Fruit fly (Drosophila melanogaster) whole organism, embryonic: Measurements from ENCODE around the gene sws.
A peak's percentile ranks its signal among the peaks of the same experiment; 100 is the strongest.

Experiments
- B-H2 ChIP-seq: fragments of 200-800 bp; sonication (Bioruptor generic); optimal IDR thresholded peaks from 2 replicates; lab custom pipeline; 2018; ENCODE audit warnings: missing biosample characterization, mild to moderate bottlenecking, missing genetic modification characterization
- C15 ChIP-seq: fragments of 200-800 bp; sonication (Bioruptor generic); IDR thresholded peaks from 3 replicates; pipeline ENCODE4 v1.3.6; 2022; ENCODE audit warnings: missing biosample characterization, missing genetic modification characterization
- CG10209 ChIP-seq: fragments of 200-800 bp; sonication (Bioruptor generic); optimal IDR thresholded peaks from 3 replicates; lab custom pipeline; 2017; ENCODE audit warnings: missing biosample characterization, mild to moderate bottlenecking, missing genetic modification characterization, missing genetic modification reagents
- CG11723 ChIP-seq: fragments of 200-800 bp; sonication (Bioruptor generic); optimal IDR thresholded peaks from 2 replicates; lab custom pipeline; 2017; ENCODE audit warnings: missing biosample characterization, mild to moderate bottlenecking, missing genetic modification characterization
- CG12299 ChIP-seq: fragments of 200-800 bp; sonication (Bioruptor generic); optimal IDR thresholded peaks from 2 replicates; lab custom pipeline; 2018; ENCODE audit warnings: missing biosample characterization, mild to moderate bottlenecking, missing genetic modification characterization
- CG12769 ChIP-seq: fragments of 200-800 bp; sonication (Bioruptor generic); optimal IDR thresholded peaks from 2 replicates; lab custom pipeline; 2019; ENCODE audit warnings: missing biosample characterization, mild to moderate bottlenecking, missing genetic modification characterization, moderate library complexity
- CG13424 ChIP-seq: fragments of 200-800 bp; sonication (Bioruptor generic); optimal IDR thresholded peaks from 2 replicates; lab custom pipeline; 2019; ENCODE audit warnings: missing biosample characterization, mild to moderate bottlenecking, missing genetic modification characterization, moderate library complexity
- CG14014 ChIP-seq: fragments of 200-800 bp; sonication (Bioruptor generic); IDR thresholded peaks from 2 replicates; pipeline ENCODE4 v1.3.6; 2022; ENCODE audit warnings: missing biosample characterization, missing genetic modification characterization
- CG15601 ChIP-seq: fragments of 200-800 bp; sonication (Bioruptor generic); optimal IDR thresholded peaks from 3 replicates; lab custom pipeline; 2019; ENCODE audit warnings: missing biosample characterization, mild to moderate bottlenecking, missing genetic modification characterization, moderate library complexity
- CG17385 ChIP-seq: fragments of 200-800 bp; sonication (Bioruptor generic); optimal IDR thresholded peaks from 3 replicates; lab custom pipeline; 2018; ENCODE audit warnings: missing biosample characterization, mild to moderate bottlenecking, missing genetic modification characterization
- CG1792 ChIP-seq: fragments of 200-800 bp; sonication (Bioruptor generic); optimal IDR thresholded peaks from 2 replicates; lab custom pipeline; 2016; ENCODE audit warnings: missing biosample characterization, missing genetic modification characterization
- CG31365 ChIP-seq: fragments of 200-800 bp; sonication (Bioruptor generic); optimal IDR thresholded peaks from 2 replicates; lab custom pipeline; 2018; ENCODE audit warnings: missing biosample characterization, mild to moderate bottlenecking, missing genetic modification characterization
- CG32532 ChIP-seq: fragments of 200-800 bp; sonication (Bioruptor generic); IDR thresholded peaks from 2 replicates; pipeline ENCODE4 v1.3.6; 2022; ENCODE audit warnings: missing biosample characterization, missing genetic modification characterization
- CG32767 ChIP-seq: fragments of 200-800 bp; sonication (Bioruptor generic); IDR thresholded peaks from 2 replicates; pipeline ENCODE4 v1.3.6; 2022; ENCODE audit warnings: missing biosample characterization, missing genetic modification characterization
- CG4617 ChIP-seq: fragments of 200-800 bp; sonication (Bioruptor generic); optimal IDR thresholded peaks from 3 replicates; lab custom pipeline; 2016; ENCODE audit warnings: missing biosample characterization, missing genetic modification characterization, borderline replicate concordance
- CG4820 ChIP-seq: fragments of 200-800 bp; sonication (Bioruptor generic); optimal IDR thresholded peaks from 3 replicates; lab custom pipeline; 2016; ENCODE audit warnings: missing biosample characterization, missing genetic modification characterization
- CG5180 ChIP-seq: fragments of 200-800 bp; sonication (Bioruptor generic); optimal IDR thresholded peaks from 3 replicates; lab custom pipeline; 2017; ENCODE audit warnings: missing biosample characterization, missing genetic modification characterization, mild to moderate bottlenecking, moderate library complexity, missing genetic modification reagents
- CG5245 ChIP-seq: fragments of 200-800 bp; sonication (Bioruptor generic); optimal IDR thresholded peaks from 3 replicates; lab custom pipeline; 2016; ENCODE audit warnings: missing biosample characterization, missing genetic modification characterization
- CG8924 ChIP-seq: fragments of 200-800 bp; optimal IDR thresholded peaks from 3 replicates; lab custom pipeline; 2019; ENCODE audit warnings: missing biosample characterization, mild to moderate bottlenecking, missing genetic modification characterization, moderate library complexity
- E2f2 ChIP-seq: fragments of 200-800 bp; sonication (Bioruptor generic); IDR thresholded peaks from 2 replicates; pipeline ENCODE4 v1.3.6; 2022; ENCODE audit warnings: missing biosample characterization, missing genetic modification characterization
- Elba2 ChIP-seq: fragments of 200-800 bp; sonication (Bioruptor generic); optimal IDR thresholded peaks from 3 replicates; lab custom pipeline; 2016; ENCODE audit warnings: missing biosample characterization, missing genetic modification characterization
- Hey ChIP-seq: fragments of 200-800 bp; sonication (Bioruptor generic); optimal IDR thresholded peaks from 3 replicates; lab custom pipeline; 2018; ENCODE audit warnings: missing biosample characterization, mild to moderate bottlenecking, missing genetic modification characterization
- HmgD ChIP-seq: fragments of 200-800 bp; sonication (Bioruptor generic); optimal IDR thresholded peaks from 3 replicates; lab custom pipeline; 2016; ENCODE audit warnings: missing biosample characterization, missing genetic modification characterization
- Hr3 ChIP-seq: fragments of 200-800 bp; sonication (Bioruptor generic); optimal IDR thresholded peaks from 3 replicates; lab custom pipeline; 2016; ENCODE audit warnings: missing biosample characterization, missing genetic modification characterization
- Jarid2 ChIP-seq: fragments of 200-800 bp; sonication (Bioruptor generic); optimal IDR thresholded peaks from 3 replicates; lab custom pipeline; 2017; ENCODE audit warnings: mild to moderate bottlenecking, missing biosample characterization, missing genetic modification reagents, missing genetic modification characterization
- Oli ChIP-seq: fragments of 200-800 bp; sonication (Bioruptor generic); optimal IDR thresholded peaks from 2 replicates; lab custom pipeline; 2018; ENCODE audit warnings: missing biosample characterization, mild to moderate bottlenecking, missing genetic modification characterization, moderate library complexity
- Optix ChIP-seq: fragments of 200-800 bp; sonication (Bioruptor generic); IDR thresholded peaks from 3 replicates; pipeline ENCODE4 v1.3.6; 2022; ENCODE audit warnings: missing biosample characterization, missing genetic modification characterization
- Ptx1 ChIP-seq: fragments of 200-800 bp; sonication (Bioruptor generic); IDR thresholded peaks from 2 replicates; pipeline ENCODE4 v1.3.6; 2022; ENCODE audit warnings: missing biosample characterization, missing genetic modification characterization
- Six4 ChIP-seq: fragments of 200-800 bp; sonication (Bioruptor generic); optimal IDR thresholded peaks from 2 replicates; lab custom pipeline; 2016; ENCODE audit warnings: missing biosample characterization, missing genetic modification characterization
- Trl ChIP-seq, 3 experiments: fragments of >200 bp in 2 of 3; fragments of 200-800 bp in 1 of 3; sonication (Bioruptor generic) in 1 of 3; optimal IDR thresholded peaks; 2 replicates in 1 of 3; 3 replicates in 2 of 3; lab custom pipeline; 2016 to 2017; ENCODE audit warnings: missing biosample characterization in 1 of 3, missing genetic modification characterization in 1 of 3
- bowl ChIP-seq: fragments of 200-800 bp; sonication (Bioruptor generic); IDR thresholded peaks from 2 replicates; pipeline ENCODE4 v1.3.6; 2022; ENCODE audit warnings: missing biosample characterization, missing genetic modification characterization
- chif ChIP-seq, 2 experiments: fragments of 200-800 bp; sonication (Bioruptor generic); optimal IDR thresholded peaks; 3 replicates each; lab custom pipeline; 2016; ENCODE audit warnings: missing biosample characterization in 2 of 2, missing genetic modification characterization in 2 of 2
- chm ChIP-seq: fragments of 200-800 bp; sonication (Bioruptor generic); IDR thresholded peaks from 2 replicates; pipeline ENCODE4 v1.3.6; 2022; ENCODE audit warnings: missing biosample characterization, missing genetic modification characterization
- chn ChIP-seq: fragments of 200-800 bp; sonication (Bioruptor generic); optimal IDR thresholded peaks from 2 replicates; lab custom pipeline; 2016; ENCODE audit warnings: missing biosample characterization, missing genetic modification characterization
- danr ChIP-seq: fragments of 200-800 bp; sonication (Bioruptor generic); IDR thresholded peaks from 2 replicates; pipeline ENCODE4 v1.3.6; 2022; ENCODE audit warnings: missing biosample characterization, missing genetic modification characterization
- dysf ChIP-seq: fragments of 200-800 bp; sonication (Bioruptor generic); IDR thresholded peaks from 3 replicates; pipeline ENCODE4 v1.3.6; 2022; ENCODE audit warnings: missing biosample characterization, missing genetic modification characterization
- emc ChIP-seq: fragments of 200-800 bp; sonication (Bioruptor generic); optimal IDR thresholded peaks from 2 replicates; lab custom pipeline; 2016; ENCODE audit warnings: missing biosample characterization, missing genetic modification characterization
- ftz-f1 ChIP-seq: fragments of 200-800 bp; sonication (Bioruptor generic); optimal IDR thresholded peaks from 2 replicates; lab custom pipeline; 2016; ENCODE audit warnings: missing biosample characterization, missing genetic modification characterization
- ham ChIP-seq: fragments of 200-800 bp; sonication (Bioruptor generic); IDR thresholded peaks from 2 replicates; pipeline ENCODE4 v1.3.6; 2022; ENCODE audit warnings: missing biosample characterization, missing genetic modification characterization
- klu ChIP-seq: fragments of 200-800 bp; sonication (Bioruptor generic); IDR thresholded peaks from 2 replicates; pipeline ENCODE4 v1.3.6; 2022; ENCODE audit warnings: missing biosample characterization, missing genetic modification characterization
- lbe ChIP-seq: fragments of 200-800 bp; sonication (Bioruptor generic); optimal IDR thresholded peaks from 2 replicates; lab custom pipeline; 2016; ENCODE audit warnings: missing biosample characterization, mild to moderate bottlenecking, missing genetic modification characterization
- maf-S ChIP-seq: fragments of 200-800 bp; sonication (Bioruptor generic); optimal IDR thresholded peaks from 2 replicates; lab custom pipeline; 2016; ENCODE audit warnings: missing biosample characterization, missing genetic modification characterization
- p53 ChIP-seq: fragments of 200-800 bp; sonication (Bioruptor generic); optimal IDR thresholded peaks from 2 replicates; lab custom pipeline; 2016; ENCODE audit warnings: missing biosample characterization, missing genetic modification characterization
- row ChIP-seq: fragments of 200-800 bp; sonication (Bioruptor generic); IDR thresholded peaks from 3 replicates; pipeline ENCODE4 v1.3.6; 2022; ENCODE audit warnings: missing biosample characterization, missing genetic modification characterization
- sc ChIP-seq, 3 experiments: fragments of >200 bp in 2 of 3; fragments of 200-800 bp in 1 of 3; sonication (Bioruptor generic) in 1 of 3; optimal IDR thresholded peaks; 2 replicates in 2 of 3; 3 replicates in 1 of 3; lab custom pipeline; 2017; ENCODE audit warnings: mild to moderate bottlenecking in 1 of 3, missing biosample characterization in 1 of 3, missing genetic modification characterization in 1 of 3, missing genetic modification reagents in 1 of 3
- sd ChIP-seq: fragments of 200-800 bp; sonication (Bioruptor generic); optimal IDR thresholded peaks from 3 replicates; lab custom pipeline; 2018; ENCODE audit warnings: missing biosample characterization, mild to moderate bottlenecking, missing genetic modification characterization, moderate library complexity
- sens-2 ChIP-seq: fragments of 200-800 bp; sonication (Bioruptor generic); IDR thresholded peaks from 2 replicates; pipeline ENCODE4 v1.3.6; 2022; ENCODE audit warnings: missing biosample characterization, missing genetic modification characterization
- ssp ChIP-seq: fragments of 200-800 bp; sonication (Bioruptor generic); IDR thresholded peaks from 2 replicates; pipeline ENCODE4 v1.3.6; 2022; ENCODE audit warnings: missing biosample characterization, missing genetic modification characterization
- vfl ChIP-seq: fragments of 200-800 bp; sonication (Bioruptor generic); optimal IDR thresholded peaks from 2 replicates; lab custom pipeline; 2016; ENCODE audit warnings: missing biosample characterization, missing genetic modification characterization

Gene sws

DNA sequence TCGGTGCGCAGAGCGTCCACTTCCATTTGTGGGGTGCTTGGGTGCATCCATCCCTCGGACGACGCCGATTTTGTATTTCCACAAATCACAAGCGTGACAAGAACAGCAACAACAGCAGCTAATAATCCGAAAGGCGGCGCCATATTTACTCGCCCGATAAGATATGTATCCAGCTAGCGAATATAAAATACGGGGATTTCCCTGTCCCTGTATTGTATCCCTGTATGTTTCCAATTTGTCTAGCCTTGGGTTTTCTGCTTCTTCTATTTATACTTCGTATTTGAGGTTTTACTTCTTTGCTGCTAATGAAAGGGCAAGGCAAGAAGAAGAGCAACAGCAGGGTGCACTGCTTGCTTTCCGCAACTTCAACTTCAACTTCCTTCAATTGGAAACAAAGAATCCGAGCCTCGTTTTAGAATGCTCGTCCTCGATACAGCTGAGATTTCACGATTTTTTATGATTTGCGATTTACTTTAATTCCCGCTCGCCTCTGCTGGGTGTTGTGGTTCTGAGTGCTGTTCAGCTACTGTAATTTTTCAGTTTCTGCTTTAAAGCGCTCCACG is 23.8 kb downstream of the sws start:
- TF ChIP-seq Elba2 (GFP tag; lab: Kevin White, UChicago) (peak; percentile 62), Oli (tag; lab: Kevin White, UChicago) (no peak), CG31365 (tag; lab: Kevin White, UChicago) (peak; percentile 57), Jarid2 (peak; percentile 5), sens-2 (GFP tag; lab: Robert Waterston, UW) (0 out of 2 replicates have a peak, but pooled peaks have one; percentile 15), B-H2 (GFP tag; lab: Kevin White, UChicago) (peak; percentile 16), CG17385 (GFP tag; lab: Kevin White, UChicago) (peak; percentile 85), ftz-f1 (GFP tag; lab: Kevin White, UChicago) (no peak)

DNA sequence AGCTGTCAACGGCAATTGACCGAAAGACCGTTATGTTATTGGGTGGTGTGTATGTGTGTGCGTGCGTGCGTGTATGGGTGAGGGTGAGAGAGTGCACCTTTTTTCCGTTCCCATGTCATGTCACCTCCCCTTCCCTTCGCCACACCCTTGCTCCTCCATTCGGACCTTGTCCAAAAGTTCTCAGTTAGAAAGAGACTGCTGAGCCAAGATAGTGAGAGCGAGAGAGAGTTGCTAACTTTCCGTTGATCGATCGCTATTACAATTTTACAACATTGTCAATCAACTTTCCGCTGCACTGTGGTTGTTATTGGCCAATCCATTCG is 29.6 kb downstream of the sws start:
- TF ChIP-seq CG4820 (GFP tag; lab: Kevin White, UChicago) = no peak
- TF ChIP-seq C15 = no peak
- no peak for TF ChIP-seq CG12299 (tag; lab: Kevin White, UChicago)
- no peak for TF ChIP-seq Hr3 (GFP tag; lab: Kevin White, UChicago)
- no peak for TF ChIP-seq E2f2
- TF ChIP-seq CG14014 = no peak; the same call in 1 of the 2 replicates
- TF ChIP-seq sc (optimal IDR thresholded peaks at IDR 0.05; lab: Kevin White, UChicago) = no peak
- TF ChIP-seq sc (GFP tag; optimal IDR thresholded peaks at IDR 0.05; lab: Kevin White, UChicago) = peak; percentile 3
- no peak for TF ChIP-seq p53 (GFP tag; lab: Kevin White, UChicago)
- peak; percentile 14 for TF ChIP-seq CG8924 (tag; lab: Kevin White, UChicago)
- TF ChIP-seq row (GFP tag; lab: Robert Waterston, UW) = 0 out of 3 replicates have a peak, but pooled peaks have one; percentile 37
- TF ChIP-seq dysf (GFP tag; lab: Robert Waterston, UW) = 0 out of 3 replicates have a peak, but pooled peaks have one; percentile 0
- no peak for TF ChIP-seq HmgD (GFP tag; lab: Kevin White, UChicago)
- no peak for TF ChIP-seq CG5245 (GFP tag; lab: Kevin White, UChicago)
- peak; percentile 1 for TF ChIP-seq chn
- TF ChIP-seq klu (GFP tag; lab: Robert Waterston, UW) = 0 out of 2 replicates have a peak, but pooled peaks have one; percentile 3
- no peak for TF ChIP-seq CG1792
- no peak for TF ChIP-seq ham (GFP tag; lab: Robert Waterston, UW)
- no peak for TF ChIP-seq CG32532 (GFP tag; lab: Robert Waterston, UW)
- no peak for TF ChIP-seq vfl (GFP tag; lab: Kevin White, UChicago)
- no peak for TF ChIP-seq CG11723 (GFP tag; lab: Kevin White, UChicago)
- TF ChIP-seq Optix (GFP tag; lab: Robert Waterston, UW) = no peak; the same call in 2 of the 3 replicates
- TF ChIP-seq CG5180 (GFP tag; lab: Kevin White, UChicago) = peak; percentile 27
- no peak for TF ChIP-seq danr (GFP tag; lab: Robert Waterston, UW)
- no peak for TF ChIP-seq Six4 (GFP tag; lab: Kevin White, UChicago)
- TF ChIP-seq CG10209 (GFP tag; lab: Kevin White, UChicago) = peak; percentile 4
- 0 out of 2 replicates have a peak, but pooled peaks have one; percentile 3 for TF ChIP-seq bowl (GFP tag; lab: Robert Waterston, UW)
- no peak; the same call in 1 of the 2 replicates for TF ChIP-seq chm
- 0 out of 2 replicates have a peak, but pooled peaks have one; percentile 1 for TF ChIP-seq ssp
- TF ChIP-seq chif (GFP tag; optimal IDR thresholded peaks at IDR 0.05; lab: Kevin White, UChicago) = no peak
- peak; percentile 4; the same call in 1 of the 2 replicates for TF ChIP-seq CG32767
- no peak for TF ChIP-seq Ptx1 (GFP tag; lab: Robert Waterston, UW)
- no peak for TF ChIP-seq maf-S (GFP tag; lab: Kevin White, UChicago)
- TF ChIP-seq CG13424 (tag; lab: Kevin White, UChicago) = peak; percentile 54
- TF ChIP-seq sd (tag; lab: Kevin White, UChicago) = no peak
- peak; percentile 16 for TF ChIP-seq Trl (optimal IDR thresholded peaks at IDR 0.05; lab: Kevin White, UChicago)
- TF ChIP-seq Trl (GFP tag; optimal IDR thresholded peaks at IDR 0.05; lab: Kevin White, UChicago) = no peak
- TF ChIP-seq emc (GFP tag; lab: Kevin White, UChicago) = no peak
- TF ChIP-seq CG15601 (tag; lab: Kevin White, UChicago) = peak; percentile 63
- TF ChIP-seq lbe (GFP tag; lab: Kevin White, UChicago) = no peak
- TF ChIP-seq Hey (tag; lab: Kevin White, UChicago) = no peak
- no peak for TF ChIP-seq CG4617 (GFP tag; lab: Kevin White, UChicago)
- no peak for TF ChIP-seq CG12769 (tag; lab: Kevin White, UChicago)
